Fruit fly (Drosophila melanogaster): ENCODE data around the gene tll.

tll gene

dm6 chr3R:30813903-30814339 is 38.2 kb upstream of the tll start (continued):
- TF ChIP-seq fd3F (GFP tag; optimal IDR thresholded peaks at IDR 0.05): peak; percentile 74
- TF ChIP-seq HmgZ (tag; optimal IDR thresholded peaks at IDR 0.05): peak; percentile 73
- TF ChIP-seq ro (GFP tag; IDR thresholded peaks at IDR 0.05): peak; percentile 75; the same call in 1 of the 2 replicates
- TF ChIP-seq CG11560 (tag; IDR thresholded peaks at IDR 0.05): peak; percentile 61; the same call in 1 of the 3 replicates
- peak; percentile 91 for TF ChIP-seq CG31441 (GFP tag; IDR thresholded peaks at IDR 0.05)
- peak; percentile 76 for TF ChIP-seq CG11723 (GFP tag; optimal IDR thresholded peaks at IDR 0.05)
- peak; percentile 66 for TF ChIP-seq ERR (GFP tag; optimal IDR thresholded peaks at IDR 0.05)
- TF ChIP-seq CG10979 (tag; optimal IDR thresholded peaks at IDR 0.05): peak; percentile 91
- peak; percentile 83 for TF ChIP-seq CG15601 (tag; optimal IDR thresholded peaks at IDR 0.05)
- TF ChIP-seq jigr1 (GFP tag; IDR thresholded peaks at IDR 0.05): peak; percentile 27; the same call in 1 of the 3 replicates
- TF ChIP-seq luna (GFP tag; optimal IDR thresholded peaks at IDR 0.05): no peak
- TF ChIP-seq exex (tag; optimal IDR thresholded peaks at IDR 0.05): peak; percentile 53
- TF ChIP-seq CG6272 (GFP tag; IDR thresholded peaks at IDR 0.05): peak; percentile 58; the same call in 1 of the 2 replicates
- peak; percentile 83 for TF ChIP-seq CG9727 (GFP tag; optimal IDR thresholded peaks at IDR 0.05)
- peak; percentile 41 for TF ChIP-seq Sry-β (GFP tag; optimal IDR thresholded peaks at IDR 0.05)
- TF ChIP-seq Nf-YA (GFP tag; IDR thresholded peaks at IDR 0.05): peak; percentile 53
- peak; percentile 71 for TF ChIP-seq CG1602 (GFP tag; optimal IDR thresholded peaks at IDR 0.05)
- TF ChIP-seq CG3163 (GFP tag; optimal IDR thresholded peaks at IDR 0.05): peak; percentile 55
- no peak for TF ChIP-seq CG9797 (GFP tag; optimal IDR thresholded peaks at IDR 0.05)
- TF ChIP-seq CG11696 (GFP tag; IDR thresholded peaks at IDR 0.05): peak; percentile 77
- TF ChIP-seq Tbp (GFP tag; optimal IDR thresholded peaks at IDR 0.05): no peak
- peak; percentile 68 for TF ChIP-seq CG1024 (GFP tag; IDR thresholded peaks at IDR 0.05)
- no peak for TF ChIP-seq ato (GFP tag; IDR thresholded peaks at IDR 0.05; ENCODE audit: partially characterized antibody)
- TF ChIP-seq CG11695 (GFP tag; IDR thresholded peaks at IDR 0.05): peak; percentile 91
- TF ChIP-seq Ets97D (GFP tag; optimal IDR thresholded peaks at IDR 0.05): peak; percentile 63
- TF ChIP-seq CG42726 (GFP tag; IDR thresholded peaks at IDR 0.05; ENCODE audit: partially characterized antibody): no peak
- TF ChIP-seq sim (GFP tag; IDR thresholded peaks at IDR 0.05): peak; percentile 79; the same call in 1 of the 2 replicates
- peak; percentile 86 for TF ChIP-seq bab2 (GFP tag; optimal IDR thresholded peaks at IDR 0.05)
- peak; percentile 49 for TF ChIP-seq shn (GFP tag; optimal IDR thresholded peaks at IDR 0.05)
- peak; percentile 75 for TF ChIP-seq Side (GFP tag; optimal IDR thresholded peaks at IDR 0.05)
- peak; percentile 64; the same call in 1 of the 2 replicates for TF ChIP-seq rib (GFP tag; IDR thresholded peaks at IDR 0.05)
- TF ChIP-seq CG32767 (GFP tag; IDR thresholded peaks at IDR 0.05): peak; percentile 64; the same call in 1 of the 2 replicates
- TF ChIP-seq CG12071 (GFP tag; optimal IDR thresholded peaks at IDR 0.05): peak; percentile 83
- peak; percentile 89 for TF ChIP-seq ranshi (GFP tag; IDR thresholded peaks at IDR 0.05)
- peak; percentile 85 for TF ChIP-seq Xbp1 (GFP tag; optimal IDR thresholded peaks at IDR 0.05)
- TF ChIP-seq lilli (GFP tag; optimal IDR thresholded peaks at IDR 0.05): peak; percentile 78
- TF ChIP-seq Atf-2 (GFP tag; optimal IDR thresholded peaks at IDR 0.05): peak; percentile 62
- peak; percentile 49 for TF ChIP-seq tx (GFP tag; optimal IDR thresholded peaks at IDR 0.05)
- no peak for TF ChIP-seq Hey (tag; optimal IDR thresholded peaks at IDR 0.05)
- peak; percentile 62 for TF ChIP-seq trh (GFP tag; optimal IDR thresholded peaks at IDR 0.05)
- TF ChIP-seq Hand (GFP tag; optimal IDR thresholded peaks at IDR 0.05): peak; percentile 10
- peak; percentile 85 for TF ChIP-seq Fer1 (GFP tag; optimal IDR thresholded peaks at IDR 0.05)
- no peak for TF ChIP-seq yki (optimal IDR thresholded peaks at IDR 0.05)
- peak; percentile 70 for TF ChIP-seq wdn (GFP tag; IDR thresholded peaks at IDR 0.05)
- peak; percentile 11 for TF ChIP-seq pfk (GFP tag; optimal IDR thresholded peaks at IDR 0.05)
- peak; percentile 76 for TF ChIP-seq CG9817 (tag; optimal IDR thresholded peaks at IDR 0.05)
- peak; percentile 61 for TF ChIP-seq ap (GFP tag; IDR thresholded peaks at IDR 0.05)
- peak; percentile 74 for TF ChIP-seq CG5245 (GFP tag; optimal IDR thresholded peaks at IDR 0.05)
- peak; percentile 55 for TF ChIP-seq zf30C (GFP tag; optimal IDR thresholded peaks at IDR 0.05)
- TF ChIP-seq CG13624 (GFP tag; optimal IDR thresholded peaks at IDR 0.05): peak; percentile 87
- TF ChIP-seq Sox102F (GFP tag; optimal IDR thresholded peaks at IDR 0.05): peak; percentile 91
- no peak for TF ChIP-seq vnd (GFP tag; IDR thresholded peaks at IDR 0.05; ENCODE audit: partially characterized antibody)
